Fruit fly (Drosophila melanogaster): ENCODE data around the gene betaNACtes1.

Gene betaNACtes1

DNA sequence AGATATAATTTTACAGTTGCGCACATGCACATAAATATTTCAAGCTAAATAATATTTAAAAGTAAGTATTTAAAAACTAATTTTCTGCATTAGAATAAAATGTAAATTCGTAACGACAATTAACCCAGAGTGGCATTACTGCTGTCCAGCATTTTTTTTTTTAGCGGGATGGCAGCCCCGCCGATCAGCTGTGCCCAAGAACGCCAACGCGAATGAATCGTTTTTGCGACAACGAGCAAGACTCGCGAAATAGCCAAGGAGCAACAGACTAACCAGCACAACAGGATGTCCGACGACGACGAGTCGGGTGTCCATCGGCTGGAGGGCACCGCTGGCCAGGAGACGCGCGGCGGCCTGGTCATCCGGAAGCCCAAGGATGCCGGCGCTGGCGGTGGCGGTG is 28.8 kb upstream of the betaNACtes1 start, which contains the start of gene Prp16:
TSS of gene Prp16 (plus strand) at position 185 of the 400 bp plus-strand sequence.
- TF ChIP-seq seq (GFP tag; IDR thresholded peaks at IDR 0.05) (no peak), BEAF-32 (GFP tag; optimal IDR thresholded peaks at IDR 0.05) (peak; percentile 13), vvl (GFP tag; IDR thresholded peaks at IDR 0.05) (peak; percentile 27), CG14441 (GFP tag; IDR thresholded peaks at IDR 0.05) (no peak), sens (GFP tag) (peak; percentile 23), crp (GFP tag; optimal IDR thresholded peaks at IDR 0.05) (peak; percentile 15 to 84), row (GFP tag; IDR thresholded peaks at IDR 0.05) (peak; percentile 18; the same call in 2 of the 3 replicates), Myb (GFP tag; optimal IDR thresholded peaks at IDR 0.05) (peak; percentile 51), trem (tag; optimal IDR thresholded peaks at IDR 0.05) (peak; percentile 68), MBD-R2 (GFP tag; IDR thresholded peaks at IDR 0.05) (peak; percentile 85), CG3847 (GFP tag; IDR thresholded peaks at IDR 0.05) (peak; percentile 37), pzg (GFP tag; optimal IDR thresholded peaks at IDR 0.05) (peak; percentile 34), sug (tag; optimal IDR thresholded peaks at IDR 0.05) (no peak), CG10431 (GFP tag; optimal IDR thresholded peaks at IDR 0.05) (no peak), MESR4 (GFP tag; optimal IDR thresholded peaks at IDR 0.05) (peak; percentile 39), Sry-β (GFP tag; optimal IDR thresholded peaks at IDR 0.05) (peak; percentile 15), CG15514 (GFP tag; optimal IDR thresholded peaks at IDR 0.05) (peak; percentile 38), Ets65A (GFP tag) (no peak)

DNA sequence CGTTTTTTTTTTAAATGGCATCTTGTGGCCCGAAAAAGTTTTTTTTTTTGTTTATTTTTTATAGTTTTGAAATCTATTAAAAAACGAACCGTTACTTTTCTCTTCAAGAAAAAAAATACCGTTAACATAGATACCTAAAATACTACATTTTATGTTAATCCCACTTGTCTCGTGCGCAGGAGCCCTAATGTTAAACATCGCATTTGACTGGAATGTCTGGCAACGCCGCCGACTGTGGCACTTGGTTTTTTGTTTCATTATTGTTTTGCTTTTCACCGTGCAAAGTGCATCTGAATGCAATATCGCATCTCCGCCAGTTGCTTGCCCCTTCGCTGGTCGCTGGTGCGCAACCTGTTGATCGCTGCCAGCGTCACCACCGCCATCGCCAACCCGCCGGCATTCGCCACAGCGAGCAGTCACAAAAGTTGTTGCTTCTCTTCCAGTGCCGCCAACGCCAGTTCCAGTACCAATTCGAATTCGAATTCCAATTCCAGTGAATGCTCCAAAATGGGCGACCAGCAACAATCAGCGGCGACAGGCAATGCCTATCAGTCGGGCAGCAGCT is 27.6 kb upstream of the betaNACtes1 start, which contains the start of gene CG11590:
TSS of gene CG11590 (plus strand) at position 212 of the 565 bp plus-strand sequence.
- 0 out of 2 replicates have a peak, but pooled peaks have one; percentile 10 for TF ChIP-seq ato (GFP tag; IDR thresholded peaks at IDR 0.05; ENCODE audit: partially characterized antibody)
- no peak for TF ChIP-seq mam (GFP tag; optimal IDR thresholded peaks at IDR 0.05)
- no peak for TF ChIP-seq Ets65A (GFP tag)
- TF ChIP-seq CrebB (tag; optimal IDR thresholded peaks at IDR 0.05): no peak
- no peak for TF ChIP-seq sc (optimal IDR thresholded peaks at IDR 0.05)
- no peak for TF ChIP-seq sc (GFP tag; optimal IDR thresholded peaks at IDR 0.05)
- peak; percentile 51 for TF ChIP-seq Myb (GFP tag; optimal IDR thresholded peaks at IDR 0.05)
- TF ChIP-seq MESR4 (GFP tag; optimal IDR thresholded peaks at IDR 0.05): peak; percentile 38
- TF ChIP-seq Dll (GFP tag; IDR thresholded peaks at IDR 0.05; ENCODE audit: partially characterized antibody): peak; percentile 36; the same call in 1 of the 4 replicates
- peak; percentile 40 for TF ChIP-seq Dp (GFP tag; optimal IDR thresholded peaks at IDR 0.05)
- TF ChIP-seq Atf3 (GFP tag; optimal IDR thresholded peaks at IDR 0.05): no peak
- TF ChIP-seq row (GFP tag; IDR thresholded peaks at IDR 0.05): peak; percentile 8; the same call in 1 of the 3 replicates
- no peak for TF ChIP-seq Dbx (GFP tag; IDR thresholded peaks at IDR 0.05)
- TF ChIP-seq psq (GFP tag; optimal IDR thresholded peaks at IDR 0.05): no peak
- TF ChIP-seq crp (GFP tag; optimal IDR thresholded peaks at IDR 0.05): peak in 1 of 2 experiments; percentile 28
- TF ChIP-seq MBD-R2 (GFP tag; IDR thresholded peaks at IDR 0.05): peak; percentile 84
- peak; percentile 42 for TF ChIP-seq stwl (tag; optimal IDR thresholded peaks at IDR 0.05)
- TF ChIP-seq Pdp1 (GFP tag; optimal IDR thresholded peaks at IDR 0.05): no peak
- no peak for TF ChIP-seq CG2202 (tag; optimal IDR thresholded peaks at IDR 0.05)
- TF ChIP-seq CG2712 (tag; optimal IDR thresholded peaks at IDR 0.05): no peak
- peak; percentile 96 for TF ChIP-seq CG18764 (GFP tag; optimal IDR thresholded peaks at IDR 0.05)
- no peak for TF ChIP-seq ro (GFP tag; IDR thresholded peaks at IDR 0.05)
- no peak for TF ChIP-seq CG10543 (GFP tag; optimal IDR thresholded peaks at IDR 0.05)
- TF ChIP-seq BEAF-32 (GFP tag; optimal IDR thresholded peaks at IDR 0.05): peak; percentile 26
- peak; percentile 27 for TF ChIP-seq pzg (GFP tag; optimal IDR thresholded peaks at IDR 0.05)
- TF ChIP-seq CG15514 (GFP tag; optimal IDR thresholded peaks at IDR 0.05): peak; percentile 94
- no peak for TF ChIP-seq CG11723 (GFP tag; optimal IDR thresholded peaks at IDR 0.05)
- TF ChIP-seq Drgx (GFP tag; IDR thresholded peaks at IDR 0.05): 0 out of 2 replicates have a peak, but pooled peaks have one; percentile 10
- 0 out of 2 replicates have a peak, but pooled peaks have one; percentile 8 for TF ChIP-seq amos (GFP tag; IDR thresholded peaks at IDR 0.05; ENCODE audit: partially characterized antibody)
- TF ChIP-seq repo (GFP tag; optimal IDR thresholded peaks at IDR 0.05): no peak
- no peak for TF ChIP-seq dan (GFP tag; IDR thresholded peaks at IDR 0.05)
- peak; percentile 29 for TF ChIP-seq nom (GFP tag; optimal IDR thresholded peaks at IDR 0.05)
- peak in 1 of 2 experiments; percentile 79 for TF ChIP-seq insv (GFP tag; optimal IDR thresholded peaks at IDR 0.05)
- no peak for TF ChIP-seq CG2889 (GFP tag; IDR thresholded peaks at IDR 0.05)
- peak; percentile 59 for TF ChIP-seq E2f2 (GFP tag; IDR thresholded peaks at IDR 0.05)
- TF ChIP-seq gsb-n (tag; optimal IDR thresholded peaks at IDR 0.05): no peak
- no peak for TF ChIP-seq vfl (GFP tag; optimal IDR thresholded peaks at IDR 0.05)
- peak; percentile 6 for TF ChIP-seq kah (GFP tag; optimal IDR thresholded peaks at IDR 0.05)

Data from whole organism, embryonic.